Fruit fly (Drosophila melanogaster) whole organism, embryonic: ENCODE data around the gene CG32036.

Experiments used
- C15 ChIP-seq: fragments of 200-800 bp; sonication (Bioruptor generic); IDR thresholded peaks from 3 replicates; pipeline ENCODE4 v1.3.6; 2022; ENCODE audit warnings: missing biosample characterization, missing genetic modification characterization
- CG10321 ChIP-seq: fragments of 200-800 bp; sonication (Bioruptor generic); IDR thresholded peaks from 2 replicates; pipeline ENCODE4 v1.3.6; 2022; ENCODE audit warnings: missing biosample characterization, missing genetic modification characterization
- CG13123 ChIP-seq: fragments of 200-800 bp; sonication (Bioruptor generic); optimal IDR thresholded peaks from 2 replicates; lab custom pipeline; 2016; ENCODE audit warnings: missing biosample characterization, missing genetic modification characterization
- CG15269 ChIP-seq: fragments of 200-800 bp; sonication (Bioruptor generic); optimal IDR thresholded peaks from 2 replicates; lab custom pipeline; 2018; ENCODE audit warnings: missing biosample characterization, mild to moderate bottlenecking, missing genetic modification characterization, moderate library complexity
- CG17568 ChIP-seq: fragments of 200-800 bp; sonication (Bioruptor generic); optimal IDR thresholded peaks from 2 replicates; lab custom pipeline; 2018; ENCODE audit warnings: missing biosample characterization, mild to moderate bottlenecking, missing genetic modification characterization, moderate library complexity
- CG17829 ChIP-seq: fragments of 200-800 bp; optimal IDR thresholded peaks from 2 replicates; lab custom pipeline; 2019; ENCODE audit warnings: missing biosample characterization, mild to moderate bottlenecking, missing genetic modification characterization, moderate library complexity
- CG18599 ChIP-seq: fragments of 200-800 bp; sonication (Bioruptor generic); optimal IDR thresholded peaks from 3 replicates; lab custom pipeline; 2017; ENCODE audit warnings: missing biosample characterization, missing genetic modification characterization, mild to moderate bottlenecking, moderate library complexity, missing genetic modification reagents
- CG2875 ChIP-seq: fragments of 200-800 bp; sonication (Bioruptor generic); optimal IDR thresholded peaks from 2 replicates; lab custom pipeline; 2017; ENCODE audit warnings: missing biosample characterization, mild to moderate bottlenecking, missing genetic modification characterization, missing genetic modification reagents
- CG30020 ChIP-seq: fragments of 200-800 bp; optimal IDR thresholded peaks from 2 replicates; lab custom pipeline; 2019; ENCODE audit warnings: missing biosample characterization, mild to moderate bottlenecking, missing genetic modification characterization, moderate library complexity
- CG31224 ChIP-seq: fragments of 200-800 bp; sonication (Bioruptor generic); IDR thresholded peaks from 2 replicates; pipeline ENCODE4 v1.3.6; 2022; ENCODE audit warnings: missing biosample characterization, missing genetic modification characterization
- CG32772 ChIP-seq: fragments of 200-800 bp; sonication (Bioruptor generic); IDR thresholded peaks from 2 replicates; pipeline ENCODE4 v1.3.6; 2022; ENCODE audit warnings: missing biosample characterization, missing genetic modification characterization
- CG3995 ChIP-seq: fragments of 200-800 bp; sonication (Bioruptor generic); optimal IDR thresholded peaks from 3 replicates; lab custom pipeline; 2016; ENCODE audit warnings: missing biosample characterization, missing genetic modification characterization
- CG6765 ChIP-seq: fragments of 200-800 bp; sonication (Bioruptor generic); optimal IDR thresholded peaks from 3 replicates; lab custom pipeline; 2017; ENCODE audit warnings: missing biosample characterization, mild to moderate bottlenecking, missing genetic modification characterization
- CG8765 ChIP-seq: fragments of 200-800 bp; sonication (Bioruptor generic); IDR thresholded peaks from 2 replicates; pipeline ENCODE4 v1.3.6; 2022; ENCODE audit warnings: missing biosample characterization, missing genetic modification characterization
- CG8944 ChIP-seq: fragments of 200-800 bp; sonication (Bioruptor generic); optimal IDR thresholded peaks from 3 replicates; lab custom pipeline; 2016; ENCODE audit warnings: missing biosample characterization, missing genetic modification characterization
- CrebB ChIP-seq: fragments of 200-800 bp; sonication (Bioruptor generic); optimal IDR thresholded peaks from 3 replicates; lab custom pipeline; 2018; ENCODE audit warnings: missing biosample characterization, mild to moderate bottlenecking, missing genetic modification characterization
- Dad ChIP-seq: fragments of 200-800 bp; sonication (Bioruptor generic); optimal IDR thresholded peaks from 3 replicates; lab custom pipeline; 2016; ENCODE audit warnings: missing biosample characterization, missing genetic modification characterization
- Dbx ChIP-seq: fragments of 200-800 bp; sonication (Bioruptor generic); IDR thresholded peaks from 3 replicates; pipeline ENCODE4 v1.3.6; 2022; ENCODE audit warnings: missing biosample characterization, missing genetic modification characterization
- Dip2 ChIP-seq: fragments of 200-800 bp; sonication (Bioruptor generic); IDR thresholded peaks from 2 replicates; pipeline ENCODE4 v1.3.6; 2022; ENCODE audit warnings: missing biosample characterization, missing genetic modification characterization
- H2.0 ChIP-seq: fragments of 200-800 bp; sonication (Bioruptor generic); IDR thresholded peaks from 2 replicates; pipeline ENCODE4 v1.3.6; 2022; ENCODE audit warnings: missing biosample characterization, missing genetic modification characterization
- HHEX ChIP-seq: fragments of 200-800 bp; sonication (Bioruptor generic); optimal IDR thresholded peaks from 3 replicates; lab custom pipeline; 2017; ENCODE audit warnings: missing biosample characterization, mild to moderate bottlenecking, missing genetic modification characterization, missing genetic modification reagents
- Kr ChIP-seq: fragments of 200-800 bp; sonication (Bioruptor generic); optimal IDR thresholded peaks from 2 replicates; lab custom pipeline; 2017; ENCODE audit warnings: missing biosample characterization, mild to moderate bottlenecking, missing genetic modification characterization
- MTF-1 ChIP-seq: fragments of 200-800 bp; sonication (Bioruptor generic); optimal IDR thresholded peaks from 2 replicates; lab custom pipeline; 2018; ENCODE audit warnings: missing biosample characterization, mild to moderate bottlenecking, missing genetic modification characterization, borderline replicate concordance
- Pdp1 ChIP-seq, 2 experiments: fragments of 200-800 bp; sonication (Bioruptor generic); optimal IDR thresholded peaks; 3 replicates each; lab custom pipeline; 2016; ENCODE audit warnings: missing biosample characterization in 2 of 2, missing genetic modification characterization in 2 of 2, mild to moderate bottlenecking in 1 of 2, moderate library complexity in 1 of 2
- Sox100B ChIP-seq: fragments of 200-800 bp; sonication (Bioruptor generic); optimal IDR thresholded peaks from 3 replicates; lab custom pipeline; 2018; ENCODE audit warnings: missing biosample characterization, mild to moderate bottlenecking, missing genetic modification characterization
- Tbp ChIP-seq: fragments of >200 bp; optimal IDR thresholded peaks from 2 replicates; lab custom pipeline; 2018; ENCODE audit warnings: missing biosample characterization, missing genetic modification characterization
- YL-1 ChIP-seq: fragments of 200-800 bp; sonication (Bioruptor generic); optimal IDR thresholded peaks from 3 replicates; lab custom pipeline; 2017; ENCODE audit warnings: missing biosample characterization, mild to moderate bottlenecking, missing genetic modification characterization
- bab2 ChIP-seq: fragments of 200-800 bp; sonication (Bioruptor generic); optimal IDR thresholded peaks from 2 replicates; lab custom pipeline; 2016; ENCODE audit warnings: missing biosample characterization, missing genetic modification characterization
- bsh ChIP-seq, 2 experiments: fragments of 200-800 bp; sonication (Bioruptor generic); optimal IDR thresholded peaks; 2 replicates each; lab custom pipeline; 2017 to 2018; ENCODE audit warnings: mild to moderate bottlenecking in 2 of 2, missing biosample characterization in 2 of 2, missing genetic modification characterization in 2 of 2, moderate library complexity in 1 of 2
- caup ChIP-seq: fragments of 200-800 bp; sonication (Bioruptor generic); optimal IDR thresholded peaks from 3 replicates; lab custom pipeline; 2017; ENCODE audit warnings: missing biosample characterization, mild to moderate bottlenecking, missing genetic modification characterization, moderate library complexity; ENCODE audit not compliant: severe bottlenecking
- chn ChIP-seq: fragments of 200-800 bp; sonication (Bioruptor generic); optimal IDR thresholded peaks from 2 replicates; lab custom pipeline; 2016; ENCODE audit warnings: missing biosample characterization, missing genetic modification characterization
- da ChIP-seq: fragments of 200-800 bp; sonication (Bioruptor generic); optimal IDR thresholded peaks from 2 replicates; lab custom pipeline; 2016; ENCODE audit warnings: missing biosample characterization, missing genetic modification characterization
- disco-r ChIP-seq: fragments of 200-800 bp; sonication (Bioruptor generic); optimal IDR thresholded peaks from 2 replicates; lab custom pipeline; 2016; ENCODE audit warnings: missing biosample characterization, missing genetic modification characterization
- dmrt11E ChIP-seq: fragments of 200-800 bp; sonication (Bioruptor generic); optimal IDR thresholded peaks from 3 replicates; lab custom pipeline; 2018; ENCODE audit warnings: missing biosample characterization, mild to moderate bottlenecking, missing genetic modification characterization, moderate library complexity
- gcm ChIP-seq: fragments of 200-800 bp; sonication (Bioruptor generic); optimal IDR thresholded peaks from 2 replicates; lab custom pipeline; 2019; ENCODE audit warnings: missing biosample characterization, mild to moderate bottlenecking, missing genetic modification characterization, moderate library complexity
- gfzf ChIP-seq: fragments of 200-800 bp; sonication (Bioruptor generic); optimal IDR thresholded peaks from 2 replicates; lab custom pipeline; 2016; ENCODE audit warnings: missing biosample characterization, mild to moderate bottlenecking, missing genetic modification characterization, moderate library complexity
- h ChIP-seq: fragments of >200 bp; optimal IDR thresholded peaks from 2 replicates; lab custom pipeline; 2017
- insv ChIP-seq, 2 experiments: fragments of 200-800 bp; sonication (Bioruptor generic); optimal IDR thresholded peaks; 3 replicates each; lab custom pipeline; 2016 to 2018; ENCODE audit warnings: missing biosample characterization in 2 of 2, missing genetic modification characterization in 2 of 2
- knrl ChIP-seq: fragments of 200-800 bp; sonication (Bioruptor generic); IDR thresholded peaks from 3 replicates; pipeline ENCODE4 v1.3.6; 2022; ENCODE audit warnings: missing biosample characterization, missing genetic modification characterization; ENCODE audit not compliant: partially characterized antibody
- lab ChIP-seq: fragments of 200-800 bp; sonication (Bioruptor generic); optimal IDR thresholded peaks from 3 replicates; lab custom pipeline; 2017; ENCODE audit warnings: missing biosample characterization, missing genetic modification characterization, mild to moderate bottlenecking, moderate library complexity, missing genetic modification reagents
- nmo ChIP-seq: fragments of 200-800 bp; sonication (Bioruptor generic); optimal IDR thresholded peaks from 2 replicates; lab custom pipeline; 2018; ENCODE audit warnings: missing biosample characterization, mild to moderate bottlenecking, missing genetic modification characterization, moderate library complexity
- pb ChIP-seq: fragments of 200-800 bp; sonication (Bioruptor generic); optimal IDR thresholded peaks from 3 replicates; lab custom pipeline; 2016; ENCODE audit warnings: missing biosample characterization, missing genetic modification characterization
- ro ChIP-seq: fragments of 200-800 bp; sonication (Bioruptor generic); IDR thresholded peaks from 2 replicates; pipeline ENCODE4 v1.3.6; 2022; ENCODE audit warnings: missing biosample characterization, missing genetic modification characterization
- salm ChIP-seq: fragments of 200-800 bp; sonication (Bioruptor generic); optimal IDR thresholded peaks from 2 replicates; lab custom pipeline; 2018; ENCODE audit warnings: missing biosample characterization, mild to moderate bottlenecking, missing genetic modification characterization
- sc ChIP-seq, 3 experiments: fragments of >200 bp in 2 of 3; fragments of 200-800 bp in 1 of 3; sonication (Bioruptor generic) in 1 of 3; optimal IDR thresholded peaks; 2 replicates in 2 of 3; 3 replicates in 1 of 3; lab custom pipeline; 2017; ENCODE audit warnings: mild to moderate bottlenecking in 1 of 3, missing biosample characterization in 1 of 3, missing genetic modification characterization in 1 of 3, missing genetic modification reagents in 1 of 3
- tap ChIP-seq: fragments of 200-800 bp; optimal IDR thresholded peaks from 3 replicates; lab custom pipeline; 2019; ENCODE audit warnings: missing biosample characterization, mild to moderate bottlenecking, missing genetic modification characterization, moderate library complexity
- wor ChIP-seq: fragments of 200-800 bp; sonication (Bioruptor generic); IDR thresholded peaks from 2 replicates; pipeline ENCODE4 v1.3.6; 2022; ENCODE audit warnings: missing biosample characterization, missing genetic modification characterization

CG32036 gene

DNA sequence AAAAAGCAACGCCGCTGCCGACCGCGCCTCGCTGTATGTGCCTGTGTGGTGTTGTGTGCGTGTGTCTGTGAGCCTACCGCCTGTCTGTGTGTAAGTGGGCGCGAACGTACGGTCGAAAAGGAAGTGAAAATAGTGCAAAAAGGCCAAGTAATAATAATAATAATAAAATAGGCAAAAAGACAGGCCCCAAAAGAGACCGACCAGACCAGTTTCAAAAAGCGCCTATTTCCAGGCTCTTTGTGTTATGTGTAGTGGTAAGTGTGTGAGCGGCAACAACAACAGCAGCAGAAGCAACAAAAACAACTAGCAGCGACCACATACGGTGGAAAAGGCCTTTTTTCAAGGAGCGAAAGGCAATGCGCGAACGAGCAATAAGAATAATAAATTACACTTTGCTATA, 26.2 kb downstream of the CG32036 start (continued):
- no peak for TF ChIP-seq bab2 (GFP tag; lab: Kevin White, UChicago)

DNA sequence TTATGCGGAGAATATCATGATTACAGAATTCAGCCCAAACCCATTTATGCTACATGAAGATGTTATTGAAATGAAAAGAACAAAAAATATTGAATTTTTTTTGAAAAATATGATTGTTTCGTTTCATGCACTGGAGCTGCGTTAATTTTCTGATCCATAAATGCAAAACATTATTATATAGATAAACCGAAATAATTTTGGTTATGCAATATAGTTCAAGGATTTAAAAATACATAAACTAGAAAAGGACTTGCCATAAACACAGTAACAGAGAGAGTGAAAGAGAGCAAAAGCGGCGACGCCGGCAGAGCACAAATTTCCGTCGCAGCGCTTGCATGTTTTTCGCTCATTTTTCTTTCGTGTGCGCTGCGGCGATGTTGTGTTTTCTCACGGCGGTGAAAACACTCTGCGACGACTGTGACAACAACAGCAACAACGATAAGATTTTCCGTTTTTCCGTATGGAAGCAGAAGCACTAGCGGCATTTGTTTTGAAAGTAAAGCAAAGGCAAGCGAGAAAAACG, 26.7 kb downstream of the CG32036 start:
- TF ChIP-seq CG17568 (GFP tag; lab: Kevin White, UChicago) (peak; percentile 83), Kr (no peak), CG18599 (GFP tag; lab: Kevin White, UChicago) (peak; percentile 93), gcm (GFP tag; lab: Kevin White, UChicago) (peak; percentile 95), Tbp (no peak), ro (GFP tag; lab: Robert Waterston, UW) (no peak), Sox100B (GFP tag; lab: Kevin White, UChicago) (peak; percentile 94), CG2875 (GFP tag; lab: Kevin White, UChicago) (peak; percentile 89), C15 (GFP tag; lab: Robert Waterston, UW) (no peak), CG6765 (peak; percentile 88), Dad (GFP tag; lab: Kevin White, UChicago) (peak; percentile 77), CrebB (tag; lab: Kevin White, UChicago) (peak; percentile 80), chn (peak; percentile 69), CG8765 (GFP tag; lab: Robert Waterston, UW) (peak; percentile 11; the same call in 1 of the 2 replicates), da (GFP tag; lab: Kevin White, UChicago) (no peak), sc (optimal IDR thresholded peaks at IDR 0.05; lab: Kevin White, UChicago) (no peak), sc (GFP tag; optimal IDR thresholded peaks at IDR 0.05; lab: Kevin White, UChicago) (peak; percentile 82), CG30020 (tag; lab: Kevin White, UChicago) (peak; percentile 73), lab (peak; percentile 91), bsh (GFP tag; optimal IDR thresholded peaks at IDR 0.05; lab: Kevin White, UChicago) (peak; percentile 84 to 92), MTF-1 (GFP tag; lab: Kevin White, UChicago) (peak; percentile 82), CG13123 (GFP tag; lab: Kevin White, UChicago) (peak; percentile 61), h (no peak), tap (peak; percentile 86), insv (GFP tag; optimal IDR thresholded peaks at IDR 0.05; lab: Kevin White, UChicago) (peak in 1 of 2 experiments; percentile 63), CG32772 (GFP tag; lab: Robert Waterston, UW) (peak; percentile 40; the same call in 1 of the 2 replicates), CG17829 (tag; lab: Kevin White, UChicago) (peak; percentile 92), dmrt11E (tag; lab: Kevin White, UChicago) (peak; percentile 94), Pdp1 (GFP tag; optimal IDR thresholded peaks at IDR 0.05; lab: Kevin White, UChicago) (peak; percentile 74 to 98), knrl (GFP tag; lab: Robert Waterston, UW) (no peak), YL-1 (peak; percentile 52), CG3995 (GFP tag; lab: Kevin White, UChicago) (peak; percentile 48), CG15269 (tag; lab: Kevin White, UChicago) (peak; percentile 90), nmo (GFP tag; lab: Kevin White, UChicago) (peak; percentile 92), disco-r (GFP tag; lab: Kevin White, UChicago) (peak; percentile 59), HHEX (GFP tag; lab: Kevin White, UChicago) (peak; percentile 83), pb (GFP tag; lab: Kevin White, UChicago) (peak; percentile 40), gfzf (GFP tag; lab: Kevin White, UChicago) (no peak), Dbx (peak; percentile 74; the same call in 2 of the 3 replicates), CG8944 (GFP tag; lab: Kevin White, UChicago) (peak; percentile 51), Dip2 (GFP tag; lab: Robert Waterston, UW) (no peak), salm (tag; lab: Kevin White, UChicago) (peak; percentile 89), CG31224 (GFP tag; lab: Robert Waterston, UW) (0 out of 2 replicates have a peak, but pooled peaks have one; percentile 35), CG10321 (GFP tag; lab: Robert Waterston, UW) (peak; percentile 10; the same call in 1 of the 2 replicates), caup (GFP tag; lab: Kevin White, UChicago) (peak; percentile 79), H2.0 (GFP tag; lab: Robert Waterston, UW) (peak; percentile 65), wor (GFP tag; lab: Robert Waterston, UW) (peak; percentile 65)
